Fruit fly (Drosophila melanogaster): ENCODE measurements around the gene msi.

- no peak for TF ChIP-seq CG8478 (optimal IDR thresholded peaks at IDR 0.05)
- no peak for TF ChIP-seq CTCF (optimal IDR thresholded peaks at IDR 0.05)
Observed at dm6 chr3R:25518584-25518983, 2.7 kb downstream of the msi start.
